Fruit fly (Drosophila melanogaster) whole organism: ENCODE results near the gene Tlk.

Experiments
- CG8478 ChIP-seq: fragments of >200 bp; optimal IDR thresholded peaks from 2 replicates; lab custom pipeline; 2018; ENCODE audit warnings: inconsistent platforms
- Dll ChIP-seq: fragments of >200 bp; optimal IDR thresholded peaks from 2 replicates; lab custom pipeline; 2017
- pan ChIP-seq: fragments of >200 bp; optimal IDR thresholded peaks from 2 replicates; lab custom pipeline; 2017
- psq ChIP-seq: fragments of >200 bp; optimal IDR thresholded peaks from 2 replicates; lab custom pipeline; 2017
- usp ChIP-seq: fragments of >200 bp; optimal IDR thresholded peaks from 2 replicates; lab custom pipeline; 2017; ENCODE audit warnings: missing biosample characterization, missing genetic modification characterization, mixed read lengths

DNA sequence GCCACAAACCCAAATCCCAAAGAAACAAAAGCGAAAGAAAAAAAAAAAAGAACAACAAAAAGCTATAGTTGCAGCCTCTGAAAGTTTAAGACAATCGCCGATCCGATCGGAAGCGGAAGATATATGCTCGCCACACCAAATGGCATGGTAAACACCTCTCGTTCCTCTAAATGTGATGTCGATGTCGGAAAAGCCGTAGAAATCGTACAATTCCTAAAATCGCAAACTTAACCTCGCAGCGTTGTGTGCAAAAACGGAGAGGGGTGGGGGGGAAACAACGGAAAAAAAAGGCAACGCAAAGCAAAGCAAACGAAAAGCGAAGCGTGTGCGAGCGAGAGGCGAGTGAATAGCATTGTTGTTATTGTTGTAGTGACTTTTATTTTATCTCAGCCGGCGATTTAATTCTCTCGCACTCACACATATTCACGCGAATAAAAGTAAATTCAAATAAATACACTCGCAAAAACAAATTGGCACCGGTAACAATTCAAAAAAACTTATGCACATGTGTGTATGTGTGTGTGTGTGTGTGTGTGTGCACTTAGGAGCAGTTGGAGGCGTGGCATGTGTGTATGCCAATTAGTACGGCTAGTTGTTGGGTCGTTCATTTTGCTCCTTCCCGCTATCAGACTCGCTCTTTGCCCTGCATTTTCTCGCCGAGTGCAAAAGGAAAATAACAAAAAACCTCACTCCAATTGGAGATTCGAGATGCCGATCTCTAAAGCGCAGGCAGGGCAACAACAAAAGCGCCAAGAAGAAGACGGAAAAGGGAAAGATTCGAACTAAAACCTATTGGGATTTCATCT lies 572 bp downstream of the Tlk start:
- no peak for TF ChIP-seq Dll
- TF ChIP-seq usp (GFP tag; lab: Kevin White, UChicago): no peak
- no peak for TF ChIP-seq CG8478 (lab: Kevin White, UChicago)
- no peak for TF ChIP-seq psq (lab: Kevin White, UChicago)
- TF ChIP-seq pan (lab: Kevin White, UChicago): no peak
